Worm (Caenorhabditis elegans) whole organism, early embryonic: Measurements from ENCODE around the gene W06E11.1.

Source experiments
- B0310.2 ChIP-seq: sonication (generic microtip); optimal IDR thresholded peaks from 2 replicates; lab custom pipeline; 2016; ENCODE audit warnings: mild to moderate bottlenecking, missing genetic modification characterization, missing compliant biosample characterization
- F13C5.2 ChIP-seq: sonication (generic microtip); optimal IDR thresholded peaks from 2 replicates; lab custom pipeline; 2017; ENCODE audit warnings: mild to moderate bottlenecking, missing genetic modification characterization, inconsistent platforms, missing compliant biosample characterization
- aly-1 ChIP-seq: sonication (generic microtip); optimal IDR thresholded peaks from 2 replicates; lab custom pipeline; 2016; ENCODE audit warnings: missing genetic modification characterization, missing compliant biosample characterization
- ama-1 ChIP-seq: fragments of 150-350 bp; optimal IDR thresholded peaks from 2 replicates; lab custom pipeline; 2014
- ceh-13 ChIP-seq: fragments of 200-800 bp; sonication (Bioruptor generic); optimal IDR thresholded peaks from 2 replicates; lab custom pipeline; 2018; ENCODE audit warnings: mild to moderate bottlenecking, missing genetic modification characterization, missing compliant biosample characterization
- ceh-36 ChIP-seq: sonication (generic microtip); optimal IDR thresholded peaks from 2 replicates; lab custom pipeline; 2016; ENCODE audit warnings: missing genetic modification characterization, inconsistent platforms, missing compliant biosample characterization
- ets-7 ChIP-seq: sonication (generic microtip); optimal IDR thresholded peaks from 2 replicates; lab custom pipeline; 2016; ENCODE audit warnings: missing genotype, missing genetic modification characterization, missing compliant biosample characterization
- flt-1 ChIP-seq: fragments of 200-800 bp; sonication (Bioruptor generic); IDR thresholded peaks from 2 replicates; pipeline ENCODE4 v1.3.6; 2022; ENCODE audit warnings: missing genetic modification characterization, missing compliant biosample characterization
- hmbx-1 ChIP-seq: sonication (generic microtip); optimal IDR thresholded peaks from 2 replicates; lab custom pipeline; 2016; ENCODE audit warnings: mild to moderate bottlenecking, missing genetic modification characterization, missing compliant biosample characterization
- hmg-4 ChIP-seq: fragments of 200-800 bp; sonication (Bioruptor generic); optimal IDR thresholded peaks from 2 replicates; lab custom pipeline; 2018; ENCODE audit warnings: mild to moderate bottlenecking, missing genetic modification characterization, missing compliant biosample characterization
- hnd-1 ChIP-seq: sonication (generic microtip); optimal IDR thresholded peaks from 2 replicates; lab custom pipeline; 2016; ENCODE audit warnings: missing genetic modification characterization, missing compliant biosample characterization
- pes-1 ChIP-seq: fragments of 200-800 bp; sonication (Bioruptor generic); IDR thresholded peaks from 2 replicates; pipeline ENCODE4 v1.3.6; 2022; ENCODE audit warnings: missing genetic modification reagents, missing genetic modification characterization, missing compliant biosample characterization
- scrt-1 ChIP-seq: fragments of 200-800 bp; sonication (Bioruptor generic); IDR thresholded peaks from 2 replicates; pipeline ENCODE4 v1.3.6; 2022; ENCODE audit warnings: missing genetic modification characterization, missing compliant biosample characterization
- sea-1 ChIP-seq: fragments of 200-800 bp; sonication (Bioruptor generic); conservative IDR thresholded peaks from 2 replicates; pipeline ENCODE4 v1.3.6; 2022; ENCODE audit warnings: missing genetic modification characterization, missing compliant biosample characterization
- tbx-11 ChIP-seq: fragments of 200-800 bp; sonication (Bioruptor generic); IDR thresholded peaks from 2 replicates; pipeline ENCODE4 v1.3.6; 2022; ENCODE audit warnings: missing genetic modification characterization, missing compliant biosample characterization
- tbx-37 ChIP-seq: fragments of 200-800 bp; sonication (Bioruptor generic); conservative IDR thresholded peaks from 2 replicates; pipeline ENCODE4 v1.3.6; 2022; ENCODE audit warnings: missing genetic modification reagents, missing genetic modification characterization, missing compliant biosample characterization
- tra-4 ChIP-seq: sonication (generic microtip); optimal IDR thresholded peaks from 2 replicates; lab custom pipeline; 2017; ENCODE audit warnings: missing genetic modification characterization, missing compliant biosample characterization

The W06E11.1 gene

ce11 chrIII:605415-606054, 36.3 kb upstream of the W06E11.1 start, which contains the start of the genes Y55B1AR.4 and ttr-7:
TSS of gene Y55B1AR.4 (minus strand) at chrIII:605515.
TSS of gene ttr-7 (plus strand) at chrIII:606004.
- TF ChIP-seq hnd-1 (tag; lab: Kevin White, UChicago), result no peak
- TF ChIP-seq flt-1, result no peak
- no peak for TF ChIP-seq tbx-11
- TF ChIP-seq B0310.2 (tag; lab: Kevin White, UChicago), result no peak

ce11 chrIII:609549-609948, 32.3 kb upstream of the W06E11.1 start, which contains the start of gene best-17:
TSS of gene best-17 (minus strand) at chrIII:609649.
- TF ChIP-seq hnd-1 (tag; lab: Kevin White, UChicago), result no peak
- TF ChIP-seq B0310.2 (tag; lab: Kevin White, UChicago), result no peak
- TF ChIP-seq tra-4, result no peak
- TF ChIP-seq aly-1, result no peak
- TF ChIP-seq sea-1, result no peak
- TF ChIP-seq ets-7 (tag; lab: Kevin White, UChicago), result no peak
- no peak for TF ChIP-seq ceh-36 (tag; lab: Kevin White, UChicago)
- no peak for TF ChIP-seq ama-1
- TF ChIP-seq ceh-13 (GFP tag; lab: Kevin White, UChicago), result no peak
- TF ChIP-seq hmbx-1 (tag; lab: Kevin White, UChicago), result no peak
- TF ChIP-seq scrt-1, result no peak
- no peak for TF ChIP-seq tbx-37
- TF ChIP-seq tbx-11, result no peak
- TF ChIP-seq hmg-4 (GFP tag; lab: Kevin White, UChicago), result no peak

- TF ChIP-seq ceh-13 (GFP tag; lab: Kevin White, UChicago), result no peak
- no peak for TF ChIP-seq hnd-1 (tag; lab: Kevin White, UChicago)
- TF ChIP-seq tra-4, result no peak
Measured at ce11 chrIII:611900-612299, 30.0 kb upstream of the W06E11.1 start.

ce11 chrIII:612759-613158, 29.1 kb upstream of the W06E11.1 start:
- TF ChIP-seq ama-1 (no peak), aly-1 (no peak), ceh-36 (tag; lab: Kevin White, UChicago) (no peak), F13C5.2 (no peak), pes-1 (GFP tag; lab: Robert Waterston, UW) (no peak), B0310.2 (tag; lab: Kevin White, UChicago) (no peak), tbx-11 (no peak), tbx-37 (no peak), hmg-4 (GFP tag; lab: Kevin White, UChicago) (no peak), hnd-1 (tag; lab: Kevin White, UChicago) (no peak), flt-1 (no peak), sea-1 (no peak), scrt-1 (no peak), tra-4 (no peak), ets-7 (tag; lab: Kevin White, UChicago) (no peak), hmbx-1 (tag; lab: Kevin White, UChicago) (no peak), ceh-13 (GFP tag; lab: Kevin White, UChicago) (no peak)

ce11 chrIII:614447-614846, 27.4 kb upstream of the W06E11.1 start, which contains the start of gene T19C3.3:
TSS of gene T19C3.3 (minus strand) at chrIII:614547.
- TF ChIP-seq sea-1 (no peak), tra-4 (no peak), scrt-1 (no peak), hmbx-1 (tag; lab: Kevin White, UChicago) (no peak), tbx-11 (no peak), B0310.2 (tag; lab: Kevin White, UChicago) (no peak), hnd-1 (tag; lab: Kevin White, UChicago) (no peak), F13C5.2 (no peak), ama-1 (no peak), aly-1 (no peak), hmg-4 (GFP tag; lab: Kevin White, UChicago) (no peak), tbx-37 (no peak), flt-1 (no peak)

- TF ChIP-seq ets-7 (tag; lab: Kevin White, UChicago) (no peak), flt-1 (no peak), pes-1 (GFP tag; lab: Robert Waterston, UW) (no peak), aly-1 (no peak), sea-1 (no peak), hmg-4 (GFP tag; lab: Kevin White, UChicago) (no peak), hnd-1 (tag; lab: Kevin White, UChicago) (no peak), hmbx-1 (tag; lab: Kevin White, UChicago) (no peak), tbx-37 (no peak), ceh-13 (GFP tag; lab: Kevin White, UChicago) (no peak), tra-4 (no peak), tbx-11 (no peak), B0310.2 (tag; lab: Kevin White, UChicago) (no peak), ama-1 (no peak), scrt-1 (no peak)
Measured at ce11 chrIII:617467-617866, 24.4 kb upstream of the W06E11.1 start, which contains the start of gene T19C3.2. TSS of gene T19C3.2 (minus strand) at chrIII:617567.

ce11 chrIII:620204-620718, 21.6 kb upstream of the W06E11.1 start, which contains the start of gene T19C3.4:
TSS of gene T19C3.4 (minus strand) at chrIII:620254.
- TF ChIP-seq sea-1 (no peak), pes-1 (GFP tag; lab: Robert Waterston, UW) (no peak), scrt-1 (no peak), aly-1 (no peak), ets-7 (tag; lab: Kevin White, UChicago) (no peak), hmbx-1 (tag; lab: Kevin White, UChicago) (no peak), tra-4 (no peak), F13C5.2 (no peak), hnd-1 (tag; lab: Kevin White, UChicago) (no peak), tbx-11 (no peak), tbx-37 (no peak), ceh-36 (tag; lab: Kevin White, UChicago) (no peak)

- TF ChIP-seq F13C5.2 (peak; percentile 54), ama-1 (no peak), hmg-4 (GFP tag; lab: Kevin White, UChicago) (peak; percentile 71)
Measured at ce11 chrIII:623754-624153, 18.1 kb upstream of the W06E11.1 start.
